Fruit fly (Drosophila melanogaster) whole organism: ENCODE data around the gene CG32037.

Experiments used
- CG8478 ChIP-seq: fragments of >200 bp; optimal IDR thresholded peaks from 2 replicates; lab custom pipeline; 2018; ENCODE audit warnings: inconsistent platforms
- Dll ChIP-seq: fragments of >200 bp; optimal IDR thresholded peaks from 2 replicates; lab custom pipeline; 2017
- EcR ChIP-seq, 2 experiments: fragments of >200 bp; optimal IDR thresholded peaks; 2 replicates each; lab custom pipeline; 2017; ENCODE audit warnings: missing biosample characterization in 2 of 2, missing genetic modification characterization in 2 of 2, missing genetic modification reagents in 2 of 2
- pan ChIP-seq: fragments of >200 bp; optimal IDR thresholded peaks from 2 replicates; lab custom pipeline; 2017
- psq ChIP-seq: fragments of >200 bp; optimal IDR thresholded peaks from 2 replicates; lab custom pipeline; 2017
- usp ChIP-seq: fragments of >200 bp; optimal IDR thresholded peaks from 2 replicates; lab custom pipeline; 2017; ENCODE audit warnings: missing biosample characterization, missing genetic modification characterization, mixed read lengths

DNA sequence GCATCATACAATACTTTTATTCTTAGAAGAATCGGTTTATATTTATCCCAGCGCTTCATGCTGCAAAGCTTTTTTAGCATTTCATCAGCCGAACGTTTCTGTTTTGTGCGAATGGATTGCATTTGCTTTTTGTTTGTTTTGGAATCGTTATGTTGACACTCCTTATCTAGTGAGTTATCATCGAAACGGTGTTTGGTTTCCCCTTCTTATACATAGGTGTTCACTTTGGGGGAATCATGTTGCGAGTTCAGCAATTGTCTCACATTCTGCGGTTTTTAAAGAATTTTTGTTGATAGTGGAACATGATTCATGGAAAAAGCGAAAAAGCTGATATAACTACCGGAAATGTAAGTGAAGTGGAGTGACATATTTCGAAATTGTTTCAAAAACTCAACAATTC lies 10.3 kb upstream of the CG32037 start:
- TF ChIP-seq psq (no peak), Dll (lab: Kevin White, UChicago) (no peak), usp (GFP tag; lab: Kevin White, UChicago) (no peak), pan (lab: Kevin White, UChicago) (no peak), CG8478 (lab: Kevin White, UChicago) (no peak), EcR (GFP tag; optimal IDR thresholded peaks at IDR 0.05; lab: Kevin White, UChicago) (no peak)
